Worm (Caenorhabditis elegans) whole organism, L1 larva: ENCODE data around the gene F18A1.1.

Experiments used
- C04F5.9 ChIP-seq: sonication (generic microtip); optimal IDR thresholded peaks from 2 replicates; lab custom pipeline; 2016; ENCODE audit warnings: missing genetic modification characterization, missing compliant biosample characterization
- C34B4.2 ChIP-seq: sonication (generic microtip); optimal IDR thresholded peaks from 2 replicates; lab custom pipeline; 2017; ENCODE audit warnings: mild to moderate bottlenecking, missing genetic modification characterization, missing compliant biosample characterization
- F16B12.6 ChIP-seq: fragments of 150-350 bp; optimal IDR thresholded peaks from 2 replicates; lab custom pipeline; 2014; ENCODE audit warnings: missing biosample characterization, missing genetic modification characterization
- aly-2 ChIP-seq: fragments of 150-350 bp; optimal IDR thresholded peaks from 2 replicates; lab custom pipeline; 2014; ENCODE audit warnings: missing biosample characterization, missing genetic modification characterization
- blmp-1 ChIP-seq: fragments of 150-350 bp; optimal IDR thresholded peaks from 2 replicates; lab custom pipeline; 2014; ENCODE audit warnings: missing biosample characterization, missing genetic modification characterization
- ceh-63 ChIP-seq: fragments of 200-800 bp; sonication (Bioruptor generic); optimal IDR thresholded peaks from 2 replicates; lab custom pipeline; 2018; ENCODE audit warnings: mild to moderate bottlenecking, missing genetic modification characterization, missing compliant biosample characterization
- ceh-8 ChIP-seq: fragments of 200-800 bp; sonication (Bioruptor generic); optimal IDR thresholded peaks from 2 replicates; lab custom pipeline; 2018; ENCODE audit warnings: mild to moderate bottlenecking, missing genetic modification characterization, moderate library complexity, missing compliant biosample characterization
- ceh-82 ChIP-seq, 3 experiments: fragments of 150-350 bp in 1 of 3; sonication (generic microtip) in 2 of 3; optimal IDR thresholded peaks; 2 replicates each; lab custom pipeline; 2014 to 2017; ENCODE audit warnings: missing biosample characterization in 3 of 3, missing genetic modification characterization in 3 of 3
- ceh-88 ChIP-seq: fragments of 200-800 bp; sonication (Bioruptor generic); IDR thresholded peaks from 2 replicates; pipeline ENCODE4 v1.3.6; 2022; ENCODE audit warnings: missing genetic modification characterization, missing compliant biosample characterization
- dsc-1 ChIP-seq: sonication (generic microtip); optimal IDR thresholded peaks from 2 replicates; lab custom pipeline; 2016; ENCODE audit warnings: mild to moderate bottlenecking, missing genetic modification characterization, missing compliant biosample characterization
- efl-1 ChIP-seq, 4 experiments: fragments of 150-350 bp; optimal IDR thresholded peaks in 3 of 4; peaks in 1 of 4; 1 replicate in 1 of 4; 2 replicates in 3 of 4; lab custom pipeline; 2014; ENCODE audit warnings: missing biosample characterization in 2 of 4, missing genetic modification characterization in 2 of 4, missing genetic modification reagents in 2 of 4
- egl-27 ChIP-seq, 2 experiments: fragments of 150-350 bp in 1 of 2; sonication (generic microtip); optimal IDR thresholded peaks; 3 replicates each; lab custom pipeline; 2017 to 2018; ENCODE audit warnings: missing biosample characterization in 2 of 2, missing genetic modification characterization in 2 of 2, missing genetic modification reagents in 2 of 2
- elt-2 ChIP-seq: sonication (generic microtip); optimal IDR thresholded peaks from 2 replicates; lab custom pipeline; 2016; ENCODE audit warnings: missing genetic modification characterization, mild to moderate bottlenecking, inconsistent platforms, missing compliant biosample characterization, missing genetic modification reagents
- ets-5 ChIP-seq: fragments of 200-800 bp; sonication (Bioruptor generic); IDR thresholded peaks from 2 replicates; pipeline ENCODE4 v1.3.6; 2022; ENCODE audit warnings: missing genetic modification characterization, missing compliant biosample characterization
- fkh-10 ChIP-seq: sonication (generic microtip); optimal IDR thresholded peaks from 2 replicates; lab custom pipeline; 2017; ENCODE audit warnings: missing biosample characterization, missing genetic modification reagents, missing genetic modification characterization
- fkh-8 ChIP-seq: sonication (generic microtip); optimal IDR thresholded peaks from 2 replicates; lab custom pipeline; 2016; ENCODE audit warnings: mild to moderate bottlenecking, missing genetic modification characterization, missing compliant biosample characterization
- fos-1 ChIP-seq: fragments of 150-350 bp; optimal IDR thresholded peaks from 2 replicates; lab custom pipeline; 2014; ENCODE audit warnings: missing biosample characterization, missing genetic modification characterization
- isw-1 ChIP-seq: fragments of 200-800 bp; sonication (Bioruptor generic); IDR thresholded peaks from 2 replicates; pipeline ENCODE4 v1.3.6; 2022; ENCODE audit warnings: missing genetic modification characterization, missing compliant biosample characterization
- lin-13 ChIP-seq: fragments of 150-350 bp; optimal IDR thresholded peaks from 2 replicates; lab custom pipeline; 2014; ENCODE audit warnings: missing biosample characterization, missing genetic modification reagents, missing genetic modification characterization
- lin-14 ChIP-seq: fragments of 200-800 bp; sonication (Bioruptor generic); optimal IDR thresholded peaks from 2 replicates; lab custom pipeline; 2018; ENCODE audit warnings: mild to moderate bottlenecking, missing genetic modification characterization, moderate library complexity, missing compliant biosample characterization
- lin-15B ChIP-seq: fragments of 150-350 bp; sonication (generic microtip); optimal IDR thresholded peaks from 3 replicates; lab custom pipeline; 2014; ENCODE audit warnings: missing biosample characterization, missing genetic modification characterization
- lin-35 ChIP-seq, 2 experiments: fragments of 150-350 bp; optimal IDR thresholded peaks; 2 replicates each; lab custom pipeline; 2014; ENCODE audit warnings: missing biosample characterization in 2 of 2, missing genetic modification characterization in 2 of 2, missing genetic modification reagents in 2 of 2
- lir-3 ChIP-seq: sonication (generic microtip); optimal IDR thresholded peaks from 2 replicates; lab custom pipeline; 2016; ENCODE audit warnings: mild to moderate bottlenecking, missing genetic modification characterization, moderate library complexity, missing compliant biosample characterization; ENCODE audit not compliant: poor library complexity
- lsy-2 ChIP-seq, 2 experiments: fragments of 150-350 bp; optimal IDR thresholded peaks; 2 replicates each; lab custom pipeline; 2014; ENCODE audit warnings: missing biosample characterization in 2 of 2, missing genetic modification characterization in 2 of 2
- mab-9 ChIP-seq: fragments of 200-800 bp; sonication (Bioruptor generic); IDR thresholded peaks from 2 replicates; pipeline ENCODE4 v1.3.6; 2022; ENCODE audit warnings: missing genetic modification reagents, missing genetic modification characterization, missing compliant biosample characterization
- mef-2 ChIP-seq: fragments of 150-350 bp; optimal IDR thresholded peaks from 2 replicates; lab custom pipeline; 2014; ENCODE audit warnings: missing biosample characterization, missing genetic modification characterization
- nhr-11 ChIP-seq: fragments of 150-350 bp; optimal IDR thresholded peaks from 2 replicates; lab custom pipeline; 2014; ENCODE audit warnings: missing biosample characterization, missing genetic modification characterization
- nhr-20 ChIP-seq: sonication (generic microtip); optimal IDR thresholded peaks from 2 replicates; lab custom pipeline; 2016; ENCODE audit warnings: mild to moderate bottlenecking, missing genetic modification characterization, missing compliant biosample characterization
- nhr-237 ChIP-seq: fragments of 150-350 bp; optimal IDR thresholded peaks from 2 replicates; lab custom pipeline; 2014; ENCODE audit warnings: missing biosample characterization, missing genetic modification characterization
- nhr-28 ChIP-seq: fragments of 150-350 bp; optimal IDR thresholded peaks from 2 replicates; lab custom pipeline; 2014; ENCODE audit warnings: missing biosample characterization, missing genetic modification characterization
- nhr-71 ChIP-seq: sonication (generic microtip); optimal IDR thresholded peaks from 2 replicates; lab custom pipeline; 2016; ENCODE audit warnings: mild to moderate bottlenecking, missing genetic modification characterization, moderate library complexity, missing compliant biosample characterization
- nhr-76 ChIP-seq: sonication (generic microtip); optimal IDR thresholded peaks from 2 replicates; lab custom pipeline; 2017; ENCODE audit warnings: missing biosample characterization, missing genetic modification characterization
- nhr-85 ChIP-seq: sonication (generic microtip); peaks from one replicate; lab custom pipeline; 2016; ENCODE audit warnings: missing genetic modification characterization, inconsistent platforms, missing compliant biosample characterization
- pqm-1 ChIP-seq: sonication (generic microtip); optimal IDR thresholded peaks from 3 replicates; lab custom pipeline; 2017; ENCODE audit warnings: missing biosample characterization, missing genetic modification characterization
- rnt-1 ChIP-seq: sonication (generic microtip); optimal IDR thresholded peaks from 2 replicates; lab custom pipeline; 2016; ENCODE audit warnings: mild to moderate bottlenecking, missing genetic modification characterization, moderate library complexity, missing compliant biosample characterization
- snpc-4 ChIP-seq: fragments of 150-350 bp; optimal IDR thresholded peaks from 2 replicates; lab custom pipeline; 2014; ENCODE audit warnings: missing biosample characterization, missing genetic modification characterization
- sox-4 ChIP-seq: sonication (generic microtip); optimal IDR thresholded peaks from 2 replicates; lab custom pipeline; 2016; ENCODE audit warnings: missing genetic modification characterization, missing compliant biosample characterization
- sptf-1 ChIP-seq: fragments of 150-350 bp; optimal IDR thresholded peaks from 2 replicates; lab custom pipeline; 2014; ENCODE audit warnings: missing biosample characterization, missing genetic modification characterization
- swsn-7 ChIP-seq: sonication (generic microtip); optimal IDR thresholded peaks from 2 replicates; lab custom pipeline; 2016; ENCODE audit warnings: missing genetic modification characterization, missing compliant biosample characterization
- unc-62 ChIP-seq: fragments of 150-350 bp; optimal IDR thresholded peaks from 2 replicates; lab custom pipeline; 2014; ENCODE audit warnings: missing biosample characterization, missing genetic modification reagents, missing genetic modification characterization
- unc-98 ChIP-seq: fragments of 200-800 bp; sonication (Bioruptor generic); IDR thresholded peaks from 2 replicates; pipeline ENCODE4 v1.3.6; 2022; ENCODE audit warnings: missing genetic modification characterization, missing compliant biosample characterization
- vab-15 ChIP-seq: sonication (generic microtip); optimal IDR thresholded peaks from 2 replicates; lab custom pipeline; 2017; ENCODE audit warnings: missing genotype, mild to moderate bottlenecking, missing genetic modification characterization, missing compliant biosample characterization
- xbp-1 ChIP-seq: sonication (generic microtip); optimal IDR thresholded peaks from 2 replicates; lab custom pipeline; 2016; ENCODE audit warnings: missing genetic modification characterization, missing compliant biosample characterization

The F18A1.1 gene

ce11 chrII:7669409-7669808 lies 15.3 kb upstream of the F18A1.1 start (continued):
- TF ChIP-seq lir-3 (tag; lab: Kevin White, UChicago) (no peak), sox-4 (tag; lab: Kevin White, UChicago) (no peak), unc-62 (no peak), pqm-1 (tag; lab: Kevin White, UChicago) (no peak), ceh-88 (no peak), C34B4.2 (tag; lab: Kevin White, UChicago) (no peak), fkh-8 (tag; lab: Kevin White, UChicago) (no peak), nhr-85 (tag; lab: Kevin White, UChicago) (no peak), unc-98 (GFP tag; lab: Robert Waterston, UW) (no peak)

ce11 chrII:7670039-7670438 lies 14.7 kb upstream of the F18A1.1 start:
- no peak for TF ChIP-seq nhr-71
- no peak for TF ChIP-seq xbp-1 (tag; lab: Kevin White, UChicago)

ce11 chrII:7671705-7672104 lies 13.0 kb upstream of the F18A1.1 start, which contains the start of gene lir-1:
TSS of gene lir-1 (plus strand) at chrII:7672005.
- TF ChIP-seq elt-2 (tag; lab: Kevin White, UChicago) (no peak), fos-1 (tag; lab: Kevin White, UChicago) (no peak), lin-15B (tag; lab: Kevin White, UChicago) (no peak), fkh-10 (no peak), nhr-20 (tag; lab: Kevin White, UChicago) (no peak), nhr-28 (tag; lab: Kevin White, UChicago) (no peak), lin-13 (GFP tag; lab: Kevin White, UChicago) (no peak), nhr-76 (tag; lab: Kevin White, UChicago) (no peak), ceh-88 (no peak), F16B12.6 (no peak), mef-2 (no peak), ceh-8 (GFP tag; lab: Kevin White, UChicago) (no peak), dsc-1 (tag; lab: Kevin White, UChicago) (no peak), snpc-4 (no peak), nhr-11 (no peak), C34B4.2 (tag; lab: Kevin White, UChicago) (no peak), blmp-1 (tag; lab: Kevin White, UChicago) (no peak), xbp-1 (tag; lab: Kevin White, UChicago) (no peak), sptf-1 (tag; lab: Kevin White, UChicago) (no peak), efl-1 (optimal IDR thresholded peaks at IDR 0.05; lab: Kevin White, UChicago) (no peak), efl-1 (GFP tag; optimal IDR thresholded peaks at IDR 0.05 in 1 of 2; lab: Kevin White, UChicago) (no peak)

ce11 chrII:7675752-7676151 lies 8.9 kb upstream of the F18A1.1 start:
- TF ChIP-seq ceh-82 (tag; optimal IDR thresholded peaks at IDR 0.05; lab: Kevin White, UChicago) (no peak), blmp-1 (tag; lab: Kevin White, UChicago) (peak; percentile 44), nhr-237 (tag; lab: Kevin White, UChicago) (no peak)

ce11 chrII:7676307-7676905 lies 8.3 kb upstream of the F18A1.1 start:
- TF ChIP-seq swsn-7 (tag; lab: Kevin White, UChicago) = peak; percentile 20
- TF ChIP-seq C04F5.9 = no peak
- no peak for TF ChIP-seq mab-9 (GFP tag; lab: Robert Waterston, UW)
- peak; percentile 2 for TF ChIP-seq rnt-1
- TF ChIP-seq nhr-71 = peak; percentile 3
- no peak for TF ChIP-seq fkh-10
- peak; percentile 68 for TF ChIP-seq lin-14
- no peak for TF ChIP-seq unc-98 (GFP tag; lab: Robert Waterston, UW)
- no peak for TF ChIP-seq nhr-237 (tag; lab: Kevin White, UChicago)
- TF ChIP-seq lir-3 (tag; lab: Kevin White, UChicago) = no peak
- peak in 1 of 2 experiments; percentile 34 for TF ChIP-seq lsy-2 (tag; optimal IDR thresholded peaks at IDR 0.05; lab: Kevin White, UChicago)
- TF ChIP-seq fkh-8 (tag; lab: Kevin White, UChicago) = no peak
- TF ChIP-seq isw-1 (GFP tag; lab: Robert Waterston, UW) = no peak
- TF ChIP-seq lin-35 (GFP tag; optimal IDR thresholded peaks at IDR 0.05; lab: Kevin White, UChicago) = peak in 1 of 2 experiments; percentile 4
- TF ChIP-seq aly-2 = no peak
- no peak for TF ChIP-seq ets-5 (GFP tag; lab: Robert Waterston, UW)
- TF ChIP-seq xbp-1 (tag; lab: Kevin White, UChicago) = peak; percentile 16
- TF ChIP-seq ceh-63 = no peak
- TF ChIP-seq vab-15 (tag; lab: Kevin White, UChicago) = no peak
- peak; percentile 31 for TF ChIP-seq nhr-20 (tag; lab: Kevin White, UChicago)
- no peak for TF ChIP-seq C34B4.2 (tag; lab: Kevin White, UChicago)
- peak; percentile 60 for TF ChIP-seq blmp-1 (tag; lab: Kevin White, UChicago)
- no peak for TF ChIP-seq unc-62
- no peak for TF ChIP-seq egl-27 (tag; optimal IDR thresholded peaks at IDR 0.05; lab: Kevin White, UChicago)
- TF ChIP-seq sptf-1 (tag; lab: Kevin White, UChicago) = no peak
